Fruit fly (Drosophila melanogaster) whole organism, embryonic: Measurements from ENCODE around the gene Glut3.

Experiments
- BtbVII ChIP-seq: fragments of 200-800 bp; sonication (Bioruptor generic); optimal IDR thresholded peaks from 3 replicates; lab custom pipeline; 2017; ENCODE audit warnings: missing biosample characterization, mild to moderate bottlenecking, missing genetic modification characterization
- CG10274 ChIP-seq: fragments of 200-800 bp; sonication (Bioruptor generic); optimal IDR thresholded peaks from 3 replicates; lab custom pipeline; 2017; ENCODE audit warnings: missing biosample characterization, mild to moderate bottlenecking, missing genetic modification characterization
- CG11723 ChIP-seq: fragments of 200-800 bp; sonication (Bioruptor generic); optimal IDR thresholded peaks from 2 replicates; lab custom pipeline; 2017; ENCODE audit warnings: missing biosample characterization, mild to moderate bottlenecking, missing genetic modification characterization
- CG1233 ChIP-seq: fragments of 200-800 bp; sonication (Bioruptor generic); optimal IDR thresholded peaks from 4 replicates; lab custom pipeline; 2018; ENCODE audit warnings: missing biosample characterization, mild to moderate bottlenecking, missing genetic modification characterization
- CG15269 ChIP-seq: fragments of 200-800 bp; sonication (Bioruptor generic); optimal IDR thresholded peaks from 2 replicates; lab custom pipeline; 2018; ENCODE audit warnings: missing biosample characterization, mild to moderate bottlenecking, missing genetic modification characterization, moderate library complexity
- CG16863 ChIP-seq: fragments of 200-800 bp; sonication (Bioruptor generic); optimal IDR thresholded peaks from 3 replicates; lab custom pipeline; 2016; ENCODE audit warnings: missing biosample characterization, missing genetic modification characterization
- CG1792 ChIP-seq: fragments of 200-800 bp; sonication (Bioruptor generic); optimal IDR thresholded peaks from 2 replicates; lab custom pipeline; 2016; ENCODE audit warnings: missing biosample characterization, missing genetic modification characterization
- CG18619 ChIP-seq: fragments of 200-800 bp; sonication (Bioruptor generic); optimal IDR thresholded peaks from 3 replicates; lab custom pipeline; 2017; ENCODE audit warnings: missing biosample characterization, mild to moderate bottlenecking, missing genetic modification characterization
- CG2678 ChIP-seq: fragments of 200-800 bp; sonication (Bioruptor generic); optimal IDR thresholded peaks from 3 replicates; lab custom pipeline; 2019; ENCODE audit warnings: missing biosample characterization, mild to moderate bottlenecking, missing genetic modification characterization, moderate library complexity
- CG42726 ChIP-seq: fragments of 200-800 bp; sonication (Bioruptor generic); IDR thresholded peaks from 2 replicates; pipeline ENCODE4 v1.3.6; 2022; ENCODE audit warnings: missing biosample characterization, missing genetic modification characterization; ENCODE audit not compliant: partially characterized antibody
- CG5953 ChIP-seq: fragments of 200-800 bp; sonication (Bioruptor generic); IDR thresholded peaks from 2 replicates; pipeline ENCODE4 v1.3.6; 2022; ENCODE audit warnings: missing biosample characterization, missing genetic modification characterization
- CG6175 ChIP-seq: fragments of 200-800 bp; sonication (Bioruptor generic); IDR thresholded peaks from 3 replicates; pipeline ENCODE4 v1.3.6; 2022; ENCODE audit warnings: missing biosample characterization, missing genetic modification characterization
- CG8359 ChIP-seq: fragments of 200-800 bp; sonication (Bioruptor generic); optimal IDR thresholded peaks from 2 replicates; lab custom pipeline; 2017; ENCODE audit warnings: missing biosample characterization, mild to moderate bottlenecking, missing genetic modification characterization, borderline replicate concordance
- CG8924 ChIP-seq: fragments of 200-800 bp; optimal IDR thresholded peaks from 3 replicates; lab custom pipeline; 2019; ENCODE audit warnings: missing biosample characterization, mild to moderate bottlenecking, missing genetic modification characterization, moderate library complexity
- Fer3 ChIP-seq: fragments of 200-800 bp; sonication (Bioruptor generic); optimal IDR thresholded peaks from 2 replicates; lab custom pipeline; 2018; ENCODE audit warnings: missing biosample characterization, mild to moderate bottlenecking, missing genetic modification characterization, moderate library complexity
- Gug ChIP-seq: fragments of 200-800 bp; sonication (Bioruptor generic); IDR thresholded peaks from 4 replicates; pipeline ENCODE4 v1.3.6; 2022; ENCODE audit warnings: missing biosample characterization, missing genetic modification characterization
- H15 ChIP-seq: fragments of 200-800 bp; sonication (Bioruptor generic); IDR thresholded peaks from 3 replicates; pipeline ENCODE4 v1.3.6; 2022; ENCODE audit warnings: missing biosample characterization, missing genetic modification characterization
- HLHmδ ChIP-seq: fragments of 200-800 bp; sonication (Bioruptor generic); optimal IDR thresholded peaks from 2 replicates; lab custom pipeline; 2018; ENCODE audit warnings: missing biosample characterization, mild to moderate bottlenecking, missing genetic modification characterization, moderate library complexity
- Kr ChIP-seq: fragments of 200-800 bp; sonication (Bioruptor generic); optimal IDR thresholded peaks from 2 replicates; lab custom pipeline; 2017; ENCODE audit warnings: missing biosample characterization, mild to moderate bottlenecking, missing genetic modification characterization
- Mrtf ChIP-seq: fragments of 200-800 bp; sonication (Bioruptor generic); IDR thresholded peaks from 3 replicates; pipeline ENCODE4 v1.3.6; 2022; ENCODE audit warnings: missing biosample characterization, missing genetic modification characterization
- Myb ChIP-seq: fragments of 200-800 bp; sonication (Bioruptor generic); optimal IDR thresholded peaks from 2 replicates; lab custom pipeline; 2016; ENCODE audit warnings: missing biosample characterization, missing genetic modification characterization
- NK7.1 ChIP-seq: fragments of 200-800 bp; sonication (Bioruptor generic); optimal IDR thresholded peaks from 3 replicates; lab custom pipeline; 2016; ENCODE audit warnings: missing biosample characterization, missing genetic modification characterization
- Neu2 ChIP-seq: fragments of 200-800 bp; sonication (Bioruptor generic); optimal IDR thresholded peaks from 3 replicates; lab custom pipeline; 2016; ENCODE audit warnings: missing biosample characterization, missing genetic modification characterization, borderline replicate concordance
- Opbp ChIP-seq: fragments of 200-800 bp; sonication (Bioruptor generic); IDR thresholded peaks from 3 replicates; pipeline ENCODE4 v1.3.6; 2022; ENCODE audit warnings: missing biosample characterization, missing genetic modification characterization; ENCODE audit not compliant: partially characterized antibody
- Side ChIP-seq: fragments of 200-800 bp; sonication (Bioruptor generic); optimal IDR thresholded peaks from 2 replicates; lab custom pipeline; 2016; ENCODE audit warnings: missing biosample characterization, missing genetic modification characterization
- YL-1 ChIP-seq: fragments of 200-800 bp; sonication (Bioruptor generic); optimal IDR thresholded peaks from 3 replicates; lab custom pipeline; 2017; ENCODE audit warnings: missing biosample characterization, mild to moderate bottlenecking, missing genetic modification characterization
- abd-A ChIP-seq: fragments of 200-800 bp; sonication (Bioruptor generic); optimal IDR thresholded peaks from 3 replicates; lab custom pipeline; 2019; ENCODE audit warnings: missing biosample characterization, mild to moderate bottlenecking, missing genetic modification characterization, moderate library complexity
- aop ChIP-seq: fragments of 200-800 bp; sonication (Bioruptor generic); IDR thresholded peaks from 2 replicates; pipeline ENCODE4 v1.3.6; 2022; ENCODE audit warnings: missing biosample characterization, missing genetic modification characterization
- ase ChIP-seq: fragments of 200-800 bp; sonication (Bioruptor generic); IDR thresholded peaks from 3 replicates; pipeline ENCODE4 v1.3.6; 2022; ENCODE audit warnings: missing biosample characterization, missing genetic modification characterization
- bcd ChIP-seq: fragments of 200-800 bp; sonication (Bioruptor generic); optimal IDR thresholded peaks from 2 replicates; lab custom pipeline; 2017; ENCODE audit warnings: missing biosample characterization, mild to moderate bottlenecking, missing genetic modification characterization
- bigmax ChIP-seq: fragments of 200-800 bp; sonication (Bioruptor generic); optimal IDR thresholded peaks from 2 replicates; lab custom pipeline; 2018; ENCODE audit warnings: missing biosample characterization, mild to moderate bottlenecking, missing genetic modification characterization
- chinmo ChIP-seq: fragments of 200-800 bp; sonication (Bioruptor generic); IDR thresholded peaks from 4 replicates; pipeline ENCODE4 v1.3.6; 2022; ENCODE audit warnings: missing biosample characterization, missing genetic modification characterization; ENCODE audit not compliant: partially characterized antibody
- dati ChIP-seq: fragments of 200-800 bp; sonication (Bioruptor generic); IDR thresholded peaks from 2 replicates; pipeline ENCODE4 v1.3.6; 2022; ENCODE audit warnings: missing biosample characterization, missing genetic modification characterization
- emc ChIP-seq: fragments of 200-800 bp; sonication (Bioruptor generic); optimal IDR thresholded peaks from 2 replicates; lab custom pipeline; 2016; ENCODE audit warnings: missing biosample characterization, missing genetic modification characterization
- inv ChIP-seq: fragments of 200-800 bp; sonication (Bioruptor generic); IDR thresholded peaks from 2 replicates; pipeline ENCODE4 v1.3.6; 2022; ENCODE audit warnings: missing biosample characterization, missing genetic modification characterization; ENCODE audit not compliant: partially characterized antibody
- kah ChIP-seq: fragments of 200-800 bp; sonication (Bioruptor generic); optimal IDR thresholded peaks from 2 replicates; lab custom pipeline; 2018; ENCODE audit warnings: missing biosample characterization, mild to moderate bottlenecking, missing genetic modification characterization
- oc ChIP-seq: fragments of 200-800 bp; sonication (Bioruptor generic); optimal IDR thresholded peaks from 2 replicates; lab custom pipeline; 2018; ENCODE audit warnings: missing biosample characterization, mild to moderate bottlenecking, missing genetic modification characterization, moderate library complexity
- onecut ChIP-seq: fragments of 200-800 bp; sonication (Bioruptor generic); IDR thresholded peaks from 2 replicates; pipeline ENCODE4 v1.3.6; 2022; ENCODE audit warnings: missing biosample characterization, missing genetic modification characterization
- p53 ChIP-seq: fragments of 200-800 bp; sonication (Bioruptor generic); optimal IDR thresholded peaks from 2 replicates; lab custom pipeline; 2016; ENCODE audit warnings: missing biosample characterization, missing genetic modification characterization
- pb ChIP-seq: fragments of 200-800 bp; sonication (Bioruptor generic); optimal IDR thresholded peaks from 3 replicates; lab custom pipeline; 2016; ENCODE audit warnings: missing biosample characterization, missing genetic modification characterization
- peb ChIP-seq: fragments of 200-800 bp; sonication (Bioruptor generic); IDR thresholded peaks from 2 replicates; pipeline ENCODE4 v1.3.6; 2022; ENCODE audit warnings: missing biosample characterization, missing genetic modification characterization
- pfk ChIP-seq: fragments of 200-800 bp; sonication (Bioruptor generic); optimal IDR thresholded peaks from 2 replicates; lab custom pipeline; 2018; ENCODE audit warnings: missing biosample characterization, mild to moderate bottlenecking, missing genetic modification characterization, moderate library complexity
- psq ChIP-seq: fragments of 200-800 bp; sonication (Bioruptor generic); optimal IDR thresholded peaks from 2 replicates; lab custom pipeline; 2017; ENCODE audit warnings: missing biosample characterization, missing genetic modification characterization
- run ChIP-seq: fragments of 200-800 bp; sonication (Bioruptor generic); optimal IDR thresholded peaks from 3 replicates; lab custom pipeline; 2018; ENCODE audit warnings: missing biosample characterization, mild to moderate bottlenecking, missing genetic modification characterization
- sens ChIP-seq: fragments of 200-800 bp; sonication (Bioruptor generic); peaks from one replicate; lab custom pipeline; 2016; ENCODE audit warnings: missing biosample characterization, missing genetic modification characterization
- sima ChIP-seq: fragments of 200-800 bp; sonication (Bioruptor generic); optimal IDR thresholded peaks from 2 replicates; lab custom pipeline; 2016; ENCODE audit warnings: missing biosample characterization, missing genetic modification characterization
- sug ChIP-seq: fragments of 200-800 bp; optimal IDR thresholded peaks from 2 replicates; lab custom pipeline; 2019; ENCODE audit warnings: missing biosample characterization, mild to moderate bottlenecking, missing genetic modification characterization, moderate library complexity
- tna ChIP-seq: fragments of 200-800 bp; sonication (Bioruptor generic); IDR thresholded peaks from 2 replicates; pipeline ENCODE4 v1.3.6; 2022; ENCODE audit warnings: missing biosample characterization, missing genetic modification characterization; ENCODE audit not compliant: partially characterized antibody
- toy ChIP-seq: fragments of 200-800 bp; sonication (Bioruptor generic); IDR thresholded peaks from 2 replicates; pipeline ENCODE4 v1.3.6; 2022; ENCODE audit warnings: missing biosample characterization, missing genetic modification characterization
- z ChIP-seq: fragments of 200-800 bp; sonication (Bioruptor generic); IDR thresholded peaks from 3 replicates; pipeline ENCODE4 v1.3.6; 2022; ENCODE audit warnings: missing biosample characterization, missing genetic modification characterization
- zen2 ChIP-seq: fragments of 200-800 bp; sonication (Bioruptor generic); IDR thresholded peaks from 3 replicates; pipeline ENCODE4 v1.3.6; 2022; ENCODE audit warnings: missing biosample characterization, missing genetic modification characterization; ENCODE audit not compliant: partially characterized antibody

The Glut3 gene

dm6 chr3R:16798516-16799040 lies 10.5 kb downstream of the Glut3 start (continued):
- TF ChIP-seq pfk (GFP tag; lab: Kevin White, UChicago) (peak; percentile 81), YL-1 (peak; percentile 55), toy (GFP tag; lab: Robert Waterston, UW) (no peak), sug (tag; lab: Kevin White, UChicago) (peak; percentile 82), pb (GFP tag; lab: Kevin White, UChicago) (peak; percentile 87), NK7.1 (GFP tag; lab: Kevin White, UChicago) (peak; percentile 81), CG1233 (peak; percentile 92), BtbVII (peak; percentile 84), Fer3 (tag; lab: Kevin White, UChicago) (peak; percentile 89), HLHmδ (GFP tag; lab: Kevin White, UChicago) (peak; percentile 99), CG6175 (GFP tag; lab: Robert Waterston, UW) (peak; percentile 81), aop (GFP tag; lab: Robert Waterston, UW) (peak; percentile 71; the same call in 1 of the 2 replicates), CG5953 (GFP tag; lab: Robert Waterston, UW) (peak; percentile 91), z (GFP tag; lab: Robert Waterston, UW) (peak; percentile 50; the same call in 1 of the 3 replicates), CG1792 (peak; percentile 92), CG2678 (tag; lab: Kevin White, UChicago) (peak; percentile 69), p53 (GFP tag; lab: Kevin White, UChicago) (peak; percentile 88), tna (GFP tag; lab: Robert Waterston, UW) (no peak), CG16863 (peak; percentile 92), onecut (GFP tag; lab: Robert Waterston, UW) (peak; percentile 99), ase (GFP tag; lab: Robert Waterston, UW) (peak; percentile 85), psq (GFP tag; lab: Kevin White, UChicago) (peak; percentile 59), Kr (GFP tag; lab: Kevin White, UChicago) (peak; percentile 73), CG15269 (tag; lab: Kevin White, UChicago) (peak; percentile 75), Myb (GFP tag; lab: Kevin White, UChicago) (peak; percentile 98), CG10274 (GFP tag; lab: Kevin White, UChicago) (peak; percentile 78), H15 (GFP tag; lab: Robert Waterston, UW) (peak; percentile 84), Side (GFP tag; lab: Kevin White, UChicago) (peak; percentile 93), zen2 (GFP tag; lab: Robert Waterston, UW) (no peak), CG8359 (peak; percentile 83), bigmax (GFP tag; lab: Kevin White, UChicago) (peak; percentile 69), peb (GFP tag; lab: Robert Waterston, UW) (peak; percentile 66), CG11723 (GFP tag; lab: Kevin White, UChicago) (peak; percentile 80), dati (GFP tag; lab: Robert Waterston, UW) (peak; percentile 74), sima (GFP tag; lab: Kevin White, UChicago) (peak; percentile 62), kah (GFP tag; lab: Kevin White, UChicago) (peak; percentile 81)

DNA sequence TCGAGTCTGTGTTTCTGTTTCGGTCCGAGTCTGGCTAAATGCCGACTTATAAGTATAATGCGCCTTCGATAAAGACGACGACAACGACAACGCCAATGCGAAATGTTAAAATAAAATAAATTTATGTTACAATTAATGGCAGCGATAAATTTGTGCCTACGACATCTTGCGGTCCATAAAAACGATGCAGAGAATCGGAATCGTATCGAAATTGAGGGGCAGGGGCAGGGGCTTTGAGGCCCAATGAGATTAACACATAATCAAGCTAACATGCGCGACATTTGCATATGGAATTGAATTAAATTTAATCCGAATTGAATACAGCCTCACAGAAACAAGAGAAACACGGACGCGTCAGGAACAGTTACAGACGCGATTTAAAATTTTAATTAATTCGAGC lies 12.2 kb downstream of the Glut3 start:
- TF ChIP-seq chinmo (peak; percentile 85; the same call in 3 of the 4 replicates), Mrtf (no peak), CG8924 (tag; lab: Kevin White, UChicago) (no peak), inv (GFP tag; lab: Robert Waterston, UW) (no peak), run (peak; percentile 71), oc (peak; percentile 4), Opbp (GFP tag; lab: Robert Waterston, UW) (0 out of 3 replicates have a peak, but pooled peaks have one; percentile 17), emc (GFP tag; lab: Kevin White, UChicago) (no peak), CG18619 (no peak), Gug (GFP tag; lab: Robert Waterston, UW) (no peak), sens (GFP tag; lab: Kevin White, UChicago) (peak; percentile 68), CG42726 (GFP tag; lab: Robert Waterston, UW) (no peak), abd-A (peak; percentile 100), bcd (peak; percentile 3), Neu2 (GFP tag; lab: Kevin White, UChicago) (no peak)
